Fruit fly (Drosophila melanogaster): ENCODE results near the gene CG33764.

Gene CG33764

dm6 chr3L:4232724-4233367 lies 34.5 kb downstream of the CG33764 start (continued):
- TF ChIP-seq CG2120 (GFP tag; optimal IDR thresholded peaks at IDR 0.05) (peak; percentile 41), Dek (tag; optimal IDR thresholded peaks at IDR 0.05) (no peak), gsb-n (tag; optimal IDR thresholded peaks at IDR 0.05) (peak; percentile 7), ham (GFP tag; IDR thresholded peaks at IDR 0.05) (no peak), CG3995 (GFP tag; optimal IDR thresholded peaks at IDR 0.05) (no peak), CG33557 (GFP tag; optimal IDR thresholded peaks at IDR 0.05) (no peak), dm (GFP tag; optimal IDR thresholded peaks at IDR 0.05) (no peak), pzg (GFP tag; optimal IDR thresholded peaks at IDR 0.05) (no peak), tin (GFP tag; optimal IDR thresholded peaks at IDR 0.05) (no peak), prd (optimal IDR thresholded peaks at IDR 0.05) (no peak), prd (GFP tag; IDR thresholded peaks at IDR 0.05) (no peak), Chrac-16 (GFP tag; optimal IDR thresholded peaks at IDR 0.05) (no peak), Six4 (GFP tag; optimal IDR thresholded peaks at IDR 0.05) (no peak), D19B (GFP tag; optimal IDR thresholded peaks at IDR 0.05) (peak; percentile 12), vvl (GFP tag; IDR thresholded peaks at IDR 0.05) (no peak), CG1602 (GFP tag; optimal IDR thresholded peaks at IDR 0.05) (no peak), Dbx (GFP tag; IDR thresholded peaks at IDR 0.05) (no peak), rib (GFP tag; IDR thresholded peaks at IDR 0.05) (no peak), CG32532 (GFP tag; IDR thresholded peaks at IDR 0.05) (no peak), CG11504 (tag; optimal IDR thresholded peaks at IDR 0.05) (peak; percentile 53), Hsf (GFP tag; optimal IDR thresholded peaks at IDR 0.05) (no peak), Hr39 (optimal IDR thresholded peaks at IDR 0.05) (no peak), pb (GFP tag; optimal IDR thresholded peaks at IDR 0.05) (no peak), zf30C (GFP tag; optimal IDR thresholded peaks at IDR 0.05) (no peak), lmd (GFP tag; IDR thresholded peaks at IDR 0.05) (no peak), Mes4 (GFP tag; optimal IDR thresholded peaks at IDR 0.05) (no peak), trh (GFP tag; optimal IDR thresholded peaks at IDR 0.05) (no peak), Hmx (GFP tag; optimal IDR thresholded peaks at IDR 0.05) (no peak), CG43689 (GFP tag; IDR thresholded peaks at IDR 0.05) (no peak), CG4730 (GFP tag; IDR thresholded peaks at IDR 0.05) (no peak), Med (GFP tag) (peak; percentile 73), D (optimal IDR thresholded peaks at IDR 0.05) (no peak), D (GFP tag; optimal IDR thresholded peaks at IDR 0.05) (peak; percentile 14), kay (GFP tag; optimal IDR thresholded peaks at IDR 0.05) (no peak), shn (GFP tag; optimal IDR thresholded peaks at IDR 0.05) (peak; percentile 8), CG2678 (tag; optimal IDR thresholded peaks at IDR 0.05) (peak; percentile 48), CG32767 (GFP tag; IDR thresholded peaks at IDR 0.05) (no peak), Poxn (GFP tag; IDR thresholded peaks at IDR 0.05) (no peak), CG14710 (tag; optimal IDR thresholded peaks at IDR 0.05) (peak; percentile 10), CG8944 (GFP tag; optimal IDR thresholded peaks at IDR 0.05) (no peak), CG13296 (GFP tag; optimal IDR thresholded peaks at IDR 0.05) (no peak), toy (GFP tag; IDR thresholded peaks at IDR 0.05) (no peak)

dm6 chr3L:4232227-4232626 lies 35.1 kb downstream of the CG33764 start:
- peak in 1 of 2 experiments; percentile 88 for TF ChIP-seq tll (GFP tag; optimal IDR thresholded peaks at IDR 0.05)
- no peak for TF ChIP-seq CG32772 (GFP tag; IDR thresholded peaks at IDR 0.05)
- TF ChIP-seq Hey (tag; optimal IDR thresholded peaks at IDR 0.05), result no peak
- peak; percentile 9 for TF ChIP-seq zen (tag; optimal IDR thresholded peaks at IDR 0.05)
- TF ChIP-seq CG18619 (GFP tag; optimal IDR thresholded peaks at IDR 0.05), result no peak
- TF ChIP-seq Chrac-16 (GFP tag; optimal IDR thresholded peaks at IDR 0.05), result no peak
- TF ChIP-seq oc (tag; optimal IDR thresholded peaks at IDR 0.05), result peak; percentile 98
- peak; percentile 62 for TF ChIP-seq Nf-YB (GFP tag; optimal IDR thresholded peaks at IDR 0.05)
- no peak for TF ChIP-seq D19A (tag; optimal IDR thresholded peaks at IDR 0.05)
- TF ChIP-seq tna (GFP tag; IDR thresholded peaks at IDR 0.05; ENCODE audit: partially characterized antibody), result no peak
- peak; percentile 97 for TF ChIP-seq kni (GFP tag; optimal IDR thresholded peaks at IDR 0.05)
- no peak for TF ChIP-seq sc (optimal IDR thresholded peaks at IDR 0.05)
- TF ChIP-seq sc (GFP tag; optimal IDR thresholded peaks at IDR 0.05), result no peak
- peak; percentile 53; the same call in 1 of the 2 replicates for TF ChIP-seq vvl (GFP tag; IDR thresholded peaks at IDR 0.05)
- TF ChIP-seq Deaf1 (tag; optimal IDR thresholded peaks at IDR 0.05), result peak; percentile 43
